Worm (Caenorhabditis elegans) whole organism, young adult: ENCODE measurements around the gene lin-38.

Source experiments
- B0035.1 ChIP-seq: sonication (generic microtip); optimal IDR thresholded peaks from 2 replicates; lab custom pipeline; 2016; ENCODE audit warnings: missing genetic modification characterization, mild to moderate bottlenecking, missing compliant biosample characterization, missing genotype, missing genetic modification reagents
- C06A6.2 ChIP-seq: fragments of 200-800 bp; sonication (Bioruptor generic); conservative IDR thresholded peaks from 2 replicates; pipeline ENCODE4 v1.3.6; 2022; ENCODE audit warnings: missing genetic modification characterization, missing compliant biosample characterization
- D2030.7 ChIP-seq: fragments of 200-800 bp; sonication (Bioruptor generic); IDR thresholded peaks from 2 replicates; pipeline ENCODE4 v1.3.6; 2022; ENCODE audit warnings: missing genetic modification reagents, missing genetic modification characterization, missing compliant biosample characterization
- F33H1.4 ChIP-seq: fragments of 200-800 bp; sonication (Bioruptor generic); IDR thresholded peaks from 2 replicates; pipeline ENCODE4 v1.3.6; 2022; ENCODE audit warnings: missing genetic modification reagents, missing genetic modification characterization, missing compliant biosample characterization
- F37B4.10 ChIP-seq: fragments of 200-800 bp; sonication (Bioruptor generic); IDR thresholded peaks from 2 replicates; pipeline ENCODE4 v1.3.6; 2022; ENCODE audit warnings: missing genetic modification characterization, missing compliant biosample characterization
- F39B2.1 ChIP-seq: fragments of 200-800 bp; sonication (Bioruptor generic); IDR thresholded peaks from 2 replicates; pipeline ENCODE4 v1.3.6; 2022; ENCODE audit warnings: missing genetic modification reagents, missing genetic modification characterization, missing compliant biosample characterization
- F52B5.7 ChIP-seq: sonication (generic microtip); optimal IDR thresholded peaks from 2 replicates; lab custom pipeline; 2016; ENCODE audit warnings: mild to moderate bottlenecking, missing genetic modification characterization, missing compliant biosample characterization
- K12H6.12 ChIP-seq: fragments of 200-800 bp; sonication (Bioruptor generic); optimal IDR thresholded peaks from 2 replicates; lab custom pipeline; 2018; ENCODE audit warnings: mild to moderate bottlenecking, missing genetic modification characterization, missing compliant biosample characterization
- T07F8.4 ChIP-seq: sonication (generic microtip); optimal IDR thresholded peaks from 2 replicates; lab custom pipeline; 2016; ENCODE audit warnings: mild to moderate bottlenecking, missing genetic modification characterization, moderate library complexity, missing compliant biosample characterization
- Y56A3A.18 ChIP-seq: fragments of 200-800 bp; sonication (Bioruptor generic); IDR thresholded peaks from 2 replicates; pipeline ENCODE4 v1.3.6; 2022; ENCODE audit warnings: missing genetic modification reagents, missing genetic modification characterization, missing compliant biosample characterization
- Y95B8A.8 ChIP-seq: fragments of 200-800 bp; sonication (Bioruptor generic); IDR thresholded peaks from 2 replicates; pipeline ENCODE4 v1.3.6; 2022; ENCODE audit warnings: missing genetic modification reagents, missing genetic modification characterization, missing compliant biosample characterization
- akir-1 ChIP-seq: fragments of 200-800 bp; sonication (Bioruptor generic); optimal IDR thresholded peaks from 2 replicates; lab custom pipeline; 2018; ENCODE audit warnings: mild to moderate bottlenecking, missing genetic modification characterization, moderate library complexity, missing compliant biosample characterization
- attf-5 ChIP-seq: fragments of 200-800 bp; sonication (Bioruptor generic); optimal IDR thresholded peaks from 2 replicates; lab custom pipeline; 2018; ENCODE audit warnings: mild to moderate bottlenecking, missing genetic modification characterization, missing compliant biosample characterization
- cebp-1 ChIP-seq, 2 experiments: fragments of 200-800 bp in 1 of 2; sonication (Bioruptor generic) in 1 of 2; sonication (generic microtip) in 1 of 2; IDR thresholded peaks in 1 of 2; optimal IDR thresholded peaks in 1 of 2; 2 replicates each; pipeline versions ENCODE4 v1.3.6 to Lab custom; 2017 to 2022; ENCODE audit warnings: missing compliant biosample characterization in 2 of 2, missing genetic modification characterization in 2 of 2, mild to moderate bottlenecking in 1 of 2, missing genetic modification reagents in 1 of 2, moderate library complexity in 1 of 2
- ceh-40 ChIP-seq: fragments of 200-800 bp; sonication (Bioruptor generic); IDR thresholded peaks from 2 replicates; pipeline ENCODE4 v1.3.6; 2022; ENCODE audit warnings: missing genetic modification characterization, missing compliant biosample characterization
- dpl-1 ChIP-seq: fragments of 150-350 bp; optimal IDR thresholded peaks from 2 replicates; lab custom pipeline; 2014; ENCODE audit warnings: missing biosample characterization, missing genetic modification reagents, missing genetic modification characterization
- efl-1 ChIP-seq: fragments of 150-350 bp; optimal IDR thresholded peaks from 2 replicates; lab custom pipeline; 2014; ENCODE audit warnings: missing biosample characterization, missing genetic modification reagents, missing genetic modification characterization
- egrh-3 ChIP-seq: fragments of 200-800 bp; sonication (Bioruptor generic); IDR thresholded peaks from 2 replicates; pipeline ENCODE4 v1.3.6; 2022; ENCODE audit warnings: missing genetic modification reagents, missing genetic modification characterization, missing compliant biosample characterization
- ets-4 ChIP-seq: fragments of 200-800 bp; sonication (Bioruptor generic); optimal IDR thresholded peaks from 2 replicates; lab custom pipeline; 2018; ENCODE audit warnings: mild to moderate bottlenecking, missing genetic modification characterization, missing compliant biosample characterization
- him-1 ChIP-seq: sonication (generic microtip); optimal IDR thresholded peaks from 2 replicates; lab custom pipeline; 2016; ENCODE audit warnings: missing genotype, missing genetic modification reagents, missing genetic modification characterization, missing compliant biosample characterization
- hmg-1.2 ChIP-seq: fragments of 200-800 bp; sonication (Bioruptor generic); IDR thresholded peaks from 2 replicates; pipeline ENCODE4 v1.3.6; 2022; ENCODE audit warnings: missing genetic modification reagents, missing genetic modification characterization, missing compliant biosample characterization
- lin-35 ChIP-seq, 3 experiments: fragments of 150-350 bp in 2 of 3; sonication (generic microtip) in 1 of 3; optimal IDR thresholded peaks; 2 replicates each; lab custom pipeline; 2014 to 2018; ENCODE audit warnings: missing biosample characterization in 3 of 3, missing genetic modification characterization in 3 of 3, missing genetic modification reagents in 3 of 3
- lin-40 ChIP-seq: sonication (generic microtip); optimal IDR thresholded peaks from 2 replicates; lab custom pipeline; 2016; ENCODE audit warnings: missing genetic modification characterization, mild to moderate bottlenecking, missing compliant biosample characterization, missing genotype, missing genetic modification reagents
- lin-54 ChIP-seq: fragments of 200-800 bp; sonication (Bioruptor generic); optimal IDR thresholded peaks from 2 replicates; lab custom pipeline; 2018; ENCODE audit warnings: mild to moderate bottlenecking, missing genetic modification characterization, missing compliant biosample characterization
- lir-1 ChIP-seq: fragments of 200-800 bp; sonication (Bioruptor generic); conservative IDR thresholded peaks from 2 replicates; pipeline ENCODE4 v1.3.6; 2022; ENCODE audit warnings: missing genetic modification reagents, missing genetic modification characterization, missing compliant biosample characterization
- lsl-1 ChIP-seq: fragments of 200-800 bp; sonication (Bioruptor generic); optimal IDR thresholded peaks from 2 replicates; lab custom pipeline; 2018; ENCODE audit warnings: mild to moderate bottlenecking, missing genetic modification characterization, moderate library complexity, missing compliant biosample characterization
- madf-6 ChIP-seq: fragments of 200-800 bp; sonication (Bioruptor generic); IDR thresholded peaks from 2 replicates; pipeline ENCODE4 v1.3.6; 2022; ENCODE audit warnings: missing genetic modification reagents, missing genetic modification characterization, missing compliant biosample characterization
- mcd-1 ChIP-seq: fragments of 200-800 bp; sonication (Bioruptor generic); IDR thresholded peaks from 2 replicates; pipeline ENCODE4 v1.3.6; 2022; ENCODE audit warnings: missing genetic modification reagents, missing genetic modification characterization, missing compliant biosample characterization
- mel-28 ChIP-seq: sonication (generic microtip); optimal IDR thresholded peaks from 2 replicates; lab custom pipeline; 2016; ENCODE audit warnings: borderline replicate concordance, mild to moderate bottlenecking, missing genetic modification characterization, missing compliant biosample characterization
- nhr-80 ChIP-seq: sonication (generic microtip); optimal IDR thresholded peaks from 2 replicates; lab custom pipeline; 2016; ENCODE audit warnings: missing genetic modification characterization, missing compliant biosample characterization
- pbrm-1 ChIP-seq: fragments of 200-800 bp; sonication (Bioruptor generic); IDR thresholded peaks from 2 replicates; pipeline ENCODE4 v1.3.6; 2022; ENCODE audit warnings: missing genetic modification reagents, missing genetic modification characterization, missing compliant biosample characterization
- rec-8 ChIP-seq, 2 experiments: sonication (generic microtip); optimal IDR thresholded peaks; 2 replicates each; lab custom pipeline; 2016; ENCODE audit warnings: mild to moderate bottlenecking in 2 of 2, missing genetic modification characterization in 2 of 2, missing genetic modification reagents in 2 of 2, missing genotype in 2 of 2, missing biosample characterization in 1 of 2, missing compliant biosample characterization in 1 of 2, moderate library complexity in 1 of 2
- snpc-1.1 ChIP-seq: sonication (generic microtip); optimal IDR thresholded peaks from 2 replicates; lab custom pipeline; 2017; ENCODE audit warnings: missing genetic modification characterization, mild to moderate bottlenecking, missing compliant biosample characterization, antibody characterized with exemption, moderate library complexity, missing genotype, missing genetic modification reagents; ENCODE audit not compliant: insufficient read depth
- snpc-4 ChIP-seq, 5 experiments: fragments of 150-350 bp in 1 of 5; sonication (generic microtip) in 4 of 5; optimal IDR thresholded peaks; 2 replicates each; lab custom pipeline; 2014 to 2018; ENCODE audit warnings: missing genetic modification characterization in 5 of 5, missing biosample characterization in 3 of 5, antibody characterized with exemption in 2 of 5, mild to moderate bottlenecking in 2 of 5, missing compliant biosample characterization in 2 of 5, missing genotype in 2 of 5, moderate library complexity in 2 of 5, missing genetic modification reagents in 1 of 5
- tlf-1 ChIP-seq: fragments of 200-800 bp; sonication (Bioruptor generic); optimal IDR thresholded peaks from 2 replicates; lab custom pipeline; 2018; ENCODE audit warnings: mild to moderate bottlenecking, missing genetic modification characterization, missing compliant biosample characterization
- xnd-1 ChIP-seq: sonication (generic microtip); optimal IDR thresholded peaks from 2 replicates; lab custom pipeline; 2016; ENCODE audit warnings: missing genotype, missing genetic modification reagents, missing genetic modification characterization, missing compliant biosample characterization
- zfh-2 ChIP-seq: fragments of 200-800 bp; sonication (Bioruptor generic); conservative IDR thresholded peaks from 2 replicates; pipeline ENCODE4 v1.3.6; 2022; ENCODE audit warnings: missing genetic modification reagents, missing genetic modification characterization, missing compliant biosample characterization
- ztf-18 ChIP-seq: sonication (generic microtip); optimal IDR thresholded peaks from 2 replicates; lab custom pipeline; 2016; ENCODE audit warnings: missing genotype, mild to moderate bottlenecking, missing genetic modification characterization, missing compliant biosample characterization
- ztf-6 ChIP-seq: fragments of 200-800 bp; sonication (Bioruptor generic); IDR thresholded peaks from 2 replicates; pipeline ENCODE4 v1.3.6; 2022; ENCODE audit warnings: missing genetic modification reagents, missing genetic modification characterization, missing compliant biosample characterization

The lin-38 gene

DNA sequence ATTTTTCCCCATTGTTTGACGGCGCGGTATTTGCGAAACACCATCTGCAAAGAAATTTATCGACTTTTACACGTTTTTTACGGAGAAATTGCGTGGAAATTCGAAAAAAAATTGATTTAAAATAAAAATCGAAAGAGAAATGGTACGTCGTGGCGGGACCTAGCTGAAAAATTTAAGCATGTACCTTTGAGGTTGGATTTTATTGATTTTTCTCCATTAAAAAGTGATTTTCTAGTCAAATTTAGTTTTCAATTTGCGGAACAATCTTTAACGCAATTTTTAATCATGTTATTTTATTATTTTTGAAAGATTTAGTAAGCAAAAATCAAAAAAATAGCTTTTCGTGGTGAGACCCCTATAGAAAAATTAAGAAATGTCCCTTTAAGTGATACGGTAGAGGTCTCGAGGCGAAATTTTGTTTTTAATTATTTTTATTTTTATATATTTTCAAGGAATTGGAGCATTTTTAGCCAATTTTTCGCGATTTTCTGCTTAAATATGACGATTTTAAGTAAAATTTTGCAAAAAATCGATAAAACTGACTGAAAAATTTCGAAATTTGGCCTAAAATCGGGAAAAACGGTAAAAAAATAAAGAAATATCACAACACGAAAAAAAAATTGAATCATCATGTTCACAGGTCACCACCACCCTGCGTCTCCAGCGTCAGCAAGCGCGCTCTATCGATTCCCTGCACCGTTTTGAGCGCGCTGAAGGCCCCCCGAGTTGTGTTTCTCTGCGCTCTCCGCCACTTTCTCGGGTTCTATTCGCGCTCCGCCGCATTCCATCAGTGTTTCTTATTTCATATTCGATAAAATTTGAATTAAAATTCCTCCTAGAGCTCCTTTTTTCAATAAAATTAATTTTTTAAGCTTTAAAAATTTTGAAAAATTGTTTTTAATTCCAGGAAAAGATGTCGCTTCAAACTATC lies at the start of gene lin-38, which contains the start of gene mrpl-37:
Gene lin-38, plus strand, starts transcription at position 908 of the 931 bp plus-strand sequence.
Gene mrpl-37, minus strand, starts transcription at position 51 of the 931 bp plus-strand sequence.
- no peak for TF ChIP-seq ztf-18
- TF ChIP-seq dpl-1 (GFP tag; lab: Kevin White, UChicago): no peak
- peak; percentile 31 for TF ChIP-seq efl-1 (GFP tag; lab: Kevin White, UChicago)
- TF ChIP-seq C06A6.2 (GFP tag; lab: Robert Waterston, UW): no peak
- TF ChIP-seq lin-54 (GFP tag; lab: Kevin White, UChicago): peak; percentile 19
- no peak for TF ChIP-seq cebp-1 (GFP tag; IDR thresholded peaks at IDR 0.05; lab: Robert Waterston, UW)
- TF ChIP-seq cebp-1 (tag; optimal IDR thresholded peaks at IDR 0.05; lab: Kevin White, UChicago): peak; percentile 61
- peak; percentile 93 for TF ChIP-seq attf-5 (GFP tag; lab: Kevin White, UChicago)
- TF ChIP-seq F37B4.10 (GFP tag; lab: Robert Waterston, UW): no peak
- TF ChIP-seq pbrm-1 (GFP tag; lab: Robert Waterston, UW): no peak
- TF ChIP-seq ztf-6 (GFP tag; lab: Robert Waterston, UW): no peak
- TF ChIP-seq lir-1 (GFP tag; lab: Robert Waterston, UW): no peak
- no peak for TF ChIP-seq F52B5.7 (tag; lab: Kevin White, UChicago)
- TF ChIP-seq madf-6 (GFP tag; lab: Robert Waterston, UW): peak; percentile 73
- TF ChIP-seq D2030.7 (GFP tag; lab: Robert Waterston, UW): peak; percentile 63; the same call in 1 of the 2 replicates
- peak; percentile 93 for TF ChIP-seq lsl-1 (GFP tag; lab: Kevin White, UChicago)
- peak; percentile 38; the same call in 1 of the 2 replicates for TF ChIP-seq hmg-1.2
- TF ChIP-seq egrh-3: peak; percentile 56; the same call in 1 of the 2 replicates
- peak; percentile 89 for TF ChIP-seq xnd-1
- peak; percentile 13 for TF ChIP-seq snpc-1.1 (tag; lab: Kevin White, UChicago)
- TF ChIP-seq snpc-4 (GFP tag; optimal IDR thresholded peaks at IDR 0.05; lab: Kevin White, UChicago): no peak
- TF ChIP-seq snpc-4 (tag; optimal IDR thresholded peaks at IDR 0.05; lab: Kevin White, UChicago): peak in 2 of 4 experiments; percentile 2 to 45
- peak; percentile 87 for TF ChIP-seq mcd-1
- TF ChIP-seq rec-8 (tag; optimal IDR thresholded peaks at IDR 0.05; lab: Kevin White, UChicago): no peak
- no peak for TF ChIP-seq tlf-1
- no peak for TF ChIP-seq lin-40 (tag; lab: Kevin White, UChicago)
- no peak for TF ChIP-seq ets-4 (GFP tag; lab: Kevin White, UChicago)
- peak in 1 of 3 experiments; percentile 18 for TF ChIP-seq lin-35 (GFP tag; optimal IDR thresholded peaks at IDR 0.05; lab: Kevin White, UChicago)
- TF ChIP-seq akir-1: no peak
- peak; percentile 29 for TF ChIP-seq nhr-80 (tag; lab: Kevin White, UChicago)
- no peak for TF ChIP-seq mel-28 (tag; lab: Kevin White, UChicago)
- TF ChIP-seq him-1 (tag; lab: Kevin White, UChicago): no peak
- TF ChIP-seq F33H1.4 (GFP tag; lab: Robert Waterston, UW): peak; percentile 92
- no peak for TF ChIP-seq F39B2.1 (GFP tag; lab: Robert Waterston, UW)
- no peak for TF ChIP-seq Y95B8A.8 (GFP tag; lab: Robert Waterston, UW)
- no peak for TF ChIP-seq Y56A3A.18 (GFP tag; lab: Robert Waterston, UW)

DNA sequence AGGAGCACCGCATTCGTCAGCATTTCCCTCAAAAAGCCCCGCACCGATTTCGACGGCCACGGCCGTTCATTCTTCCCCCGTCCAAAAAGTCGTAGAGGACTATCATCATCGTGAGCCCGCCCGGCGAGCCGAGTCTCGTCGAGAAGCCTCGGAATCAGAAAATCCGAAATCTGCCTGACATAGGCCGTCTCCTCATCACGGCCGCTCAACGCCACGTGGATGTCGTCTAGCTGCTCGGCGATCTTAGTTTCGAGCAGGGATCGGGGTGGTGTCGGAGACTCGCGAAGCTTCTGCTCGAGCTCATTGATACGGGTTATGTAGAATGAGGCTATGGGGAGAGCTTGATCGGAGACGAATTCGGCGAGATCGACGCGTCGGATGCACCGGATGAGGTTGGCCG lies 46.6 kb upstream of the lin-38 start:
- TF ChIP-seq D2030.7 (GFP tag; lab: Robert Waterston, UW) (no peak), attf-5 (GFP tag; lab: Kevin White, UChicago) (no peak), cebp-1 (GFP tag; IDR thresholded peaks at IDR 0.05; lab: Robert Waterston, UW) (no peak), cebp-1 (tag; optimal IDR thresholded peaks at IDR 0.05; lab: Kevin White, UChicago) (no peak), zfh-2 (peak; percentile 87), egrh-3 (peak; percentile 55; the same call in 1 of the 2 replicates), ceh-40 (no peak), B0035.1 (tag; lab: Kevin White, UChicago) (no peak), T07F8.4 (no peak), K12H6.12 (tag; lab: Kevin White, UChicago) (no peak)
